Fruit fly (Drosophila melanogaster) whole organism, embryonic: ENCODE data around the gene GAPcenA.
A peak's percentile ranks its signal among the peaks of the same experiment; 100 is the strongest.

Experiments used
- Awh ChIP-seq: fragments of 200-800 bp; sonication (Bioruptor generic); IDR thresholded peaks from 2 replicates; pipeline ENCODE4, ENCODE4 v1.3.6; 2022; ENCODE audit warnings: missing biosample characterization, missing genetic modification characterization
- C15 ChIP-seq: fragments of 200-800 bp; sonication (Bioruptor generic); IDR thresholded peaks from 3 replicates; pipeline ENCODE4 v1.3.6; 2022; ENCODE audit warnings: missing biosample characterization, missing genetic modification characterization
- CG10274 ChIP-seq: fragments of 200-800 bp; sonication (Bioruptor generic); optimal IDR thresholded peaks from 3 replicates; lab custom pipeline; 2017; ENCODE audit warnings: missing biosample characterization, mild to moderate bottlenecking, missing genetic modification characterization
- CG10462 ChIP-seq: fragments of 200-800 bp; sonication (Bioruptor generic); optimal IDR thresholded peaks from 2 replicates; lab custom pipeline; 2016; ENCODE audit warnings: missing biosample characterization, missing genetic modification characterization
- CG13123 ChIP-seq: fragments of 200-800 bp; sonication (Bioruptor generic); optimal IDR thresholded peaks from 2 replicates; lab custom pipeline; 2016; ENCODE audit warnings: missing biosample characterization, missing genetic modification characterization
- CG15601 ChIP-seq: fragments of 200-800 bp; sonication (Bioruptor generic); optimal IDR thresholded peaks from 3 replicates; lab custom pipeline; 2019; ENCODE audit warnings: missing biosample characterization, mild to moderate bottlenecking, missing genetic modification characterization, moderate library complexity
- CG16863 ChIP-seq: fragments of 200-800 bp; sonication (Bioruptor generic); optimal IDR thresholded peaks from 3 replicates; lab custom pipeline; 2016; ENCODE audit warnings: missing biosample characterization, missing genetic modification characterization
- CG17359 ChIP-seq: fragments of 200-800 bp; sonication (Bioruptor generic); optimal IDR thresholded peaks from 3 replicates; lab custom pipeline; 2018; ENCODE audit warnings: missing biosample characterization, mild to moderate bottlenecking, missing genetic modification characterization, moderate library complexity
- CG17568 ChIP-seq: fragments of 200-800 bp; sonication (Bioruptor generic); optimal IDR thresholded peaks from 2 replicates; lab custom pipeline; 2018; ENCODE audit warnings: missing biosample characterization, mild to moderate bottlenecking, missing genetic modification characterization, moderate library complexity
- CG17829 ChIP-seq: fragments of 200-800 bp; optimal IDR thresholded peaks from 2 replicates; lab custom pipeline; 2019; ENCODE audit warnings: missing biosample characterization, mild to moderate bottlenecking, missing genetic modification characterization, moderate library complexity
- CG30431 ChIP-seq: fragments of 200-800 bp; sonication (Bioruptor generic); optimal IDR thresholded peaks from 2 replicates; lab custom pipeline; 2017; ENCODE audit warnings: missing biosample characterization, missing genetic modification characterization
- CG4730 ChIP-seq: fragments of 200-800 bp; sonication (Bioruptor generic); IDR thresholded peaks from 2 replicates; pipeline ENCODE4 v1.3.6; 2022; ENCODE audit warnings: missing biosample characterization, missing genetic modification characterization
- CG7271 ChIP-seq: fragments of 200-800 bp; sonication (Bioruptor generic); optimal IDR thresholded peaks from 2 replicates; lab custom pipeline; 2018; ENCODE audit warnings: missing biosample characterization, mild to moderate bottlenecking, missing genetic modification characterization, moderate library complexity
- CG9437 ChIP-seq: fragments of 200-800 bp; sonication (Bioruptor generic); optimal IDR thresholded peaks from 2 replicates; lab custom pipeline; 2018; ENCODE audit warnings: missing biosample characterization, mild to moderate bottlenecking, missing genetic modification characterization
- CrebB ChIP-seq: fragments of 200-800 bp; sonication (Bioruptor generic); optimal IDR thresholded peaks from 3 replicates; lab custom pipeline; 2018; ENCODE audit warnings: missing biosample characterization, mild to moderate bottlenecking, missing genetic modification characterization
- Dbx ChIP-seq: fragments of 200-800 bp; sonication (Bioruptor generic); IDR thresholded peaks from 3 replicates; pipeline ENCODE4 v1.3.6; 2022; ENCODE audit warnings: missing biosample characterization, missing genetic modification characterization
- Dp ChIP-seq: fragments of 200-800 bp; sonication (Bioruptor generic); optimal IDR thresholded peaks from 2 replicates; lab custom pipeline; 2018; ENCODE audit warnings: missing biosample characterization, mild to moderate bottlenecking, missing genetic modification characterization, moderate library complexity
- Dref ChIP-seq: fragments of 200-800 bp; sonication (Bioruptor generic); IDR thresholded peaks from 2 replicates; pipeline ENCODE4 v1.3.6; 2022; ENCODE audit warnings: missing biosample characterization, missing genetic modification characterization
- E2f2 ChIP-seq: fragments of 200-800 bp; sonication (Bioruptor generic); IDR thresholded peaks from 2 replicates; pipeline ENCODE4 v1.3.6; 2022; ENCODE audit warnings: missing biosample characterization, missing genetic modification characterization
- ERR ChIP-seq: fragments of 200-800 bp; sonication (Bioruptor generic); optimal IDR thresholded peaks from 2 replicates; lab custom pipeline; 2016; ENCODE audit warnings: missing biosample characterization, missing genetic modification characterization
- Ets65A ChIP-seq: fragments of 200-800 bp; sonication (Bioruptor generic); peaks from one replicate; lab custom pipeline; 2016; ENCODE audit warnings: missing biosample characterization, missing genetic modification characterization
- Hmx ChIP-seq: fragments of 200-800 bp; sonication (Bioruptor generic); optimal IDR thresholded peaks from 2 replicates; lab custom pipeline; 2016; ENCODE audit warnings: missing biosample characterization, missing genetic modification characterization
- Hr78 ChIP-seq, 2 experiments: fragments of 200-800 bp in 1 of 2; fragments of >200 bp in 1 of 2; sonication (Bioruptor generic) in 1 of 2; optimal IDR thresholded peaks; 2 replicates each; lab custom pipeline; 2017 to 2019; ENCODE audit warnings: missing biosample characterization in 2 of 2, missing genetic modification characterization in 2 of 2, mild to moderate bottlenecking in 1 of 2, moderate library complexity in 1 of 2
- Lhr ChIP-seq: fragments of 200-800 bp; sonication (Bioruptor generic); optimal IDR thresholded peaks from 3 replicates; lab custom pipeline; 2017; ENCODE audit warnings: mild to moderate bottlenecking, missing biosample characterization, missing genetic modification reagents, missing genetic modification characterization
- Lpt ChIP-seq: fragments of >200 bp; optimal IDR thresholded peaks from 2 replicates; lab custom pipeline; 2018; ENCODE audit warnings: missing biosample characterization, missing genetic modification characterization
- MTF-1 ChIP-seq: fragments of 200-800 bp; sonication (Bioruptor generic); optimal IDR thresholded peaks from 2 replicates; lab custom pipeline; 2018; ENCODE audit warnings: missing biosample characterization, mild to moderate bottlenecking, missing genetic modification characterization, borderline replicate concordance
- Mad ChIP-seq: fragments of 200-800 bp; sonication (Bioruptor generic); optimal IDR thresholded peaks from 2 replicates; lab custom pipeline; 2016; ENCODE audit warnings: missing biosample characterization, missing genetic modification characterization
- Med ChIP-seq: fragments of 200-800 bp; sonication (Bioruptor generic); peaks from one replicate; lab custom pipeline; 2016; ENCODE audit warnings: missing biosample characterization, missing genetic modification characterization, mild to moderate bottlenecking, inconsistent platforms, moderate library complexity
- Mes4 ChIP-seq: fragments of 200-800 bp; sonication (Bioruptor generic); optimal IDR thresholded peaks from 2 replicates; lab custom pipeline; 2016; ENCODE audit warnings: missing biosample characterization, missing genetic modification characterization
- NK7.1 ChIP-seq: fragments of 200-800 bp; sonication (Bioruptor generic); optimal IDR thresholded peaks from 3 replicates; lab custom pipeline; 2016; ENCODE audit warnings: missing biosample characterization, missing genetic modification characterization
- Nf-YB ChIP-seq: fragments of 200-800 bp; sonication (Bioruptor generic); optimal IDR thresholded peaks from 3 replicates; lab custom pipeline; 2019; ENCODE audit warnings: missing biosample characterization, mild to moderate bottlenecking, missing genetic modification characterization, moderate library complexity
- Rx ChIP-seq: fragments of 200-800 bp; sonication (Bioruptor generic); IDR thresholded peaks from 2 replicates; pipeline ENCODE4 v1.3.6; 2022; ENCODE audit warnings: missing biosample characterization, missing genetic modification characterization
- Sin3A ChIP-seq: fragments of >200 bp; optimal IDR thresholded peaks from 2 replicates; lab custom pipeline; 2018
- Sry-δ ChIP-seq: fragments of 200-800 bp; sonication (Bioruptor generic); optimal IDR thresholded peaks from 2 replicates; lab custom pipeline; 2016; ENCODE audit warnings: missing biosample characterization, missing genetic modification characterization
- Stat92E ChIP-seq, 3 experiments: fragments of >200 bp in 2 of 3; fragments of 200-800 bp in 1 of 3; sonication (Bioruptor generic) in 1 of 3; optimal IDR thresholded peaks; 2 replicates each; lab custom pipeline; 2017 to 2019; ENCODE audit warnings: missing biosample characterization in 3 of 3, missing genetic modification characterization in 3 of 3, mild to moderate bottlenecking in 1 of 3, moderate library complexity in 1 of 3
- Tbp ChIP-seq: fragments of >200 bp; optimal IDR thresholded peaks from 2 replicates; lab custom pipeline; 2018; ENCODE audit warnings: missing biosample characterization, missing genetic modification characterization
- Xrp1 ChIP-seq: fragments of 200-800 bp; sonication (Bioruptor generic); IDR thresholded peaks from 2 replicates; pipeline ENCODE4 v1.3.6; 2022; ENCODE audit warnings: missing biosample characterization, missing genetic modification characterization
- bsh ChIP-seq, 2 experiments: fragments of 200-800 bp; sonication (Bioruptor generic); optimal IDR thresholded peaks; 2 replicates each; lab custom pipeline; 2017 to 2018; ENCODE audit warnings: mild to moderate bottlenecking in 2 of 2, missing biosample characterization in 2 of 2, missing genetic modification characterization in 2 of 2, moderate library complexity in 1 of 2
- btn ChIP-seq: fragments of 200-800 bp; sonication (Bioruptor generic); optimal IDR thresholded peaks from 2 replicates; lab custom pipeline; 2016; ENCODE audit warnings: missing biosample characterization, missing genetic modification characterization
- crp ChIP-seq, 2 experiments: fragments of 200-800 bp; sonication (Bioruptor generic); optimal IDR thresholded peaks; 2 replicates in 1 of 2; 3 replicates in 1 of 2; lab custom pipeline; 2017; ENCODE audit warnings: missing biosample characterization in 2 of 2, missing genetic modification characterization in 2 of 2, mild to moderate bottlenecking in 1 of 2, moderate library complexity in 1 of 2
- dmrt11E ChIP-seq: fragments of 200-800 bp; sonication (Bioruptor generic); optimal IDR thresholded peaks from 3 replicates; lab custom pipeline; 2018; ENCODE audit warnings: missing biosample characterization, mild to moderate bottlenecking, missing genetic modification characterization, moderate library complexity
- gem ChIP-seq: fragments of 200-800 bp; sonication (Bioruptor generic); optimal IDR thresholded peaks from 2 replicates; lab custom pipeline; 2019; ENCODE audit warnings: missing biosample characterization, mild to moderate bottlenecking, missing genetic modification characterization, moderate library complexity
- jumu ChIP-seq: fragments of 200-800 bp; sonication (Bioruptor generic); optimal IDR thresholded peaks from 3 replicates; lab custom pipeline; 2016; ENCODE audit warnings: missing biosample characterization, missing genetic modification characterization
- knrl ChIP-seq: fragments of 200-800 bp; sonication (Bioruptor generic); IDR thresholded peaks from 3 replicates; pipeline ENCODE4 v1.3.6; 2022; ENCODE audit warnings: missing biosample characterization, missing genetic modification characterization; ENCODE audit not compliant: partially characterized antibody
- lbe ChIP-seq: fragments of 200-800 bp; sonication (Bioruptor generic); optimal IDR thresholded peaks from 2 replicates; lab custom pipeline; 2016; ENCODE audit warnings: missing biosample characterization, mild to moderate bottlenecking, missing genetic modification characterization
- oc ChIP-seq: fragments of 200-800 bp; sonication (Bioruptor generic); optimal IDR thresholded peaks from 2 replicates; lab custom pipeline; 2018; ENCODE audit warnings: missing biosample characterization, mild to moderate bottlenecking, missing genetic modification characterization, moderate library complexity
- row ChIP-seq: fragments of 200-800 bp; sonication (Bioruptor generic); IDR thresholded peaks from 3 replicates; pipeline ENCODE4 v1.3.6; 2022; ENCODE audit warnings: missing biosample characterization, missing genetic modification characterization
- ssp ChIP-seq: fragments of 200-800 bp; sonication (Bioruptor generic); IDR thresholded peaks from 2 replicates; pipeline ENCODE4 v1.3.6; 2022; ENCODE audit warnings: missing biosample characterization, missing genetic modification characterization
- stwl ChIP-seq: fragments of 200-800 bp; sonication (Bioruptor generic); optimal IDR thresholded peaks from 3 replicates; lab custom pipeline; 2018; ENCODE audit warnings: missing biosample characterization, mild to moderate bottlenecking, missing genetic modification characterization, moderate library complexity
- sug ChIP-seq: fragments of 200-800 bp; optimal IDR thresholded peaks from 2 replicates; lab custom pipeline; 2019; ENCODE audit warnings: missing biosample characterization, mild to moderate bottlenecking, missing genetic modification characterization, moderate library complexity
- vfl ChIP-seq: fragments of 200-800 bp; sonication (Bioruptor generic); optimal IDR thresholded peaks from 2 replicates; lab custom pipeline; 2016; ENCODE audit warnings: missing biosample characterization, missing genetic modification characterization

Gene GAPcenA

dm6 chr3L:8308891-8309352 is 37.4 kb upstream of the GAPcenA start, which contains the start of gene BI-1 (continued):
- TF ChIP-seq CG17568 (GFP tag; lab: Kevin White, UChicago) (peak; percentile 4), Stat92E (GFP tag; optimal IDR thresholded peaks at IDR 0.05; lab: Kevin White, UChicago) (peak in 1 of 3 experiments; percentile 43), CG13123 (no peak), CG17359 (peak; percentile 39), Sry-δ (GFP tag; lab: Kevin White, UChicago) (peak; percentile 13), CrebB (tag; lab: Kevin White, UChicago) (peak; percentile 18), Mes4 (no peak), knrl (GFP tag; lab: Robert Waterston, UW) (0 out of 3 replicates have a peak, but pooled peaks have one; percentile 23), CG17829 (tag; lab: Kevin White, UChicago) (peak; percentile 55), ssp (no peak), Sin3A (lab: Kevin White, UChicago) (peak; percentile 42), stwl (tag; lab: Kevin White, UChicago) (peak; percentile 76), CG16863 (no peak), CG9437 (GFP tag; lab: Kevin White, UChicago) (peak; percentile 65), Dp (GFP tag; lab: Kevin White, UChicago) (peak; percentile 83), Awh (no peak), Lpt (GFP tag; lab: Kevin White, UChicago) (no peak), Tbp (GFP tag; lab: Kevin White, UChicago) (no peak), Xrp1 (GFP tag; lab: Robert Waterston, UW) (peak; percentile 47), sug (tag; lab: Kevin White, UChicago) (peak; percentile 88), Ets65A (GFP tag; lab: Kevin White, UChicago) (peak; percentile 94), CG10274 (GFP tag; lab: Kevin White, UChicago) (peak; percentile 22), Mad (GFP tag; lab: Kevin White, UChicago) (peak; percentile 27), oc (no peak), Hmx (peak; percentile 30), bsh (GFP tag; optimal IDR thresholded peaks at IDR 0.05; lab: Kevin White, UChicago) (peak in 1 of 2 experiments; percentile 50), CG10462 (GFP tag; lab: Kevin White, UChicago) (no peak), CG30431 (GFP tag; lab: Kevin White, UChicago) (no peak), lbe (peak; percentile 48), Hr78 (GFP tag; optimal IDR thresholded peaks at IDR 0.05; lab: Kevin White, UChicago) (no peak), Rx (GFP tag; lab: Robert Waterston, UW) (0 out of 2 replicates have a peak, but pooled peaks have one; percentile 3), E2f2 (GFP tag; lab: Robert Waterston, UW) (peak; percentile 83), dmrt11E (tag; lab: Kevin White, UChicago) (peak; percentile 60), CG4730 (GFP tag; lab: Robert Waterston, UW) (no peak), Lhr (peak; percentile 26), MTF-1 (GFP tag; lab: Kevin White, UChicago) (no peak), btn (no peak), Dbx (GFP tag; lab: Robert Waterston, UW) (peak; percentile 74; the same call in 2 of the 3 replicates), NK7.1 (no peak), ERR (GFP tag; lab: Kevin White, UChicago) (no peak), Med (GFP tag; lab: Kevin White, UChicago) (peak; percentile 66), Dref (no peak), jumu (GFP tag; lab: Kevin White, UChicago) (peak; percentile 15), gem (peak; percentile 75), CG7271 (no peak), vfl (GFP tag; lab: Kevin White, UChicago) (peak; percentile 33), crp (GFP tag; optimal IDR thresholded peaks at IDR 0.05; lab: Kevin White, UChicago) (peak; percentile 2 to 83), C15 (no peak), row (GFP tag; lab: Robert Waterston, UW) (peak; percentile 94), CG15601 (tag; lab: Kevin White, UChicago) (no peak), Nf-YB (GFP tag; lab: Kevin White, UChicago) (peak; percentile 41)
